Fruit fly (Drosophila melanogaster): ENCODE data around the gene Gfat2.

Gene Gfat2

dm6 chr3R:28292498-28292897 is 47.1 kb downstream of the Gfat2 start, which contains the start of gene Mst98Cb:
Gene Mst98Cb (plus strand): TSS chr3R:28292798.
- no peak for TF ChIP-seq EcR (GFP tag; optimal IDR thresholded peaks at IDR 0.05)
- TF ChIP-seq fd96Ca (GFP tag; IDR thresholded peaks at IDR 0.05), result no peak

dm6 chr3R:28291038-28291437 is 48.5 kb downstream of the Gfat2 start, which contains the start of gene Mst98Ca:
Gene Mst98Ca (plus strand): TSS chr3R:28291338.
- TF ChIP-seq CG13204 (GFP tag; optimal IDR thresholded peaks at IDR 0.05), result no peak
- TF ChIP-seq CG9948 (tag; optimal IDR thresholded peaks at IDR 0.05), result no peak
- no peak for TF ChIP-seq gl (tag; optimal IDR thresholded peaks at IDR 0.05)
- no peak for TF ChIP-seq CG8301 (tag; optimal IDR thresholded peaks at IDR 0.05)
- TF ChIP-seq EcR (GFP tag; optimal IDR thresholded peaks at IDR 0.05), result no peak
- no peak for TF ChIP-seq Ets98B (GFP tag; IDR thresholded peaks at IDR 0.05)
- no peak for TF ChIP-seq D1 (tag; optimal IDR thresholded peaks at IDR 0.05)
- no peak for TF ChIP-seq CG34367 (tag; optimal IDR thresholded peaks at IDR 0.05)
- no peak for TF ChIP-seq Pif1A (GFP tag; optimal IDR thresholded peaks at IDR 0.05)

All from whole organism, pupa.